Worm (Caenorhabditis elegans) whole organism, L2 larva: ENCODE data around the gene pir-2.

Experiments used
- aly-2 ChIP-seq: fragments of 150-350 bp; optimal IDR thresholded peaks from 2 replicates; lab custom pipeline; 2014; ENCODE audit warnings: missing biosample characterization, missing genetic modification characterization
- ama-1 ChIP-seq: fragments of 150-350 bp; optimal IDR thresholded peaks from 2 replicates; lab custom pipeline; 2018; ENCODE audit warnings: inconsistent platforms
- egl-27 ChIP-seq: sonication (generic microtip); optimal IDR thresholded peaks from 3 replicates; lab custom pipeline; 2017; ENCODE audit warnings: missing biosample characterization, missing genetic modification reagents, missing genetic modification characterization
- elt-3 ChIP-seq: sonication (generic microtip); optimal IDR thresholded peaks from 2 replicates; lab custom pipeline; 2017; ENCODE audit warnings: missing biosample characterization, missing genetic modification characterization
- lsy-2 ChIP-seq, 2 experiments: fragments of 150-350 bp in 1 of 2; sonication (generic microtip) in 1 of 2; optimal IDR thresholded peaks; 2 replicates each; lab custom pipeline; 2014 to 2017; ENCODE audit warnings: missing biosample characterization in 2 of 2, missing genetic modification characterization in 2 of 2
- unc-39 ChIP-seq: fragments of 150-350 bp; optimal IDR thresholded peaks from 2 replicates; lab custom pipeline; 2014; ENCODE audit warnings: missing biosample characterization, missing genetic modification characterization
- unc-55 ChIP-seq: fragments of 150-350 bp; sonication (generic microtip); optimal IDR thresholded peaks from 3 replicates; lab custom pipeline; 2014; ENCODE audit warnings: missing biosample characterization, missing genetic modification reagents, missing genetic modification characterization

ce11 chrIII:9434999-9435398 is 8.4 kb downstream of the pir-2 start:
- TF ChIP-seq ama-1 (lab: Kevin White, UChicago) (no peak), egl-27 (no peak), aly-2 (tag; lab: Kevin White, UChicago) (no peak), elt-3 (tag; lab: Kevin White, UChicago) (no peak), unc-39 (tag; lab: Kevin White, UChicago) (no peak), unc-55 (GFP tag; lab: Kevin White, UChicago) (no peak), lsy-2 (tag; optimal IDR thresholded peaks at IDR 0.05; lab: Kevin White, UChicago) (no peak)
